Worm (Caenorhabditis elegans) whole organism, L1 larva: Measurements from ENCODE around the gene vglu-2.

Experiments
- C34B4.2 ChIP-seq: sonication (generic microtip); optimal IDR thresholded peaks from 2 replicates; lab custom pipeline; 2017; ENCODE audit warnings: mild to moderate bottlenecking, missing genetic modification characterization, missing compliant biosample characterization
- F16B12.6 ChIP-seq: fragments of 150-350 bp; optimal IDR thresholded peaks from 2 replicates; lab custom pipeline; 2014; ENCODE audit warnings: missing biosample characterization, missing genetic modification characterization
- alr-1 ChIP-seq: fragments of 200-800 bp; sonication (Bioruptor generic); optimal IDR thresholded peaks from 2 replicates; lab custom pipeline; 2018; ENCODE audit warnings: borderline replicate concordance, mild to moderate bottlenecking, missing genetic modification characterization, missing compliant biosample characterization
- ama-1 ChIP-seq: fragments of 150-350 bp; optimal IDR thresholded peaks from 2 replicates; lab custom pipeline; 2014
- ceh-63 ChIP-seq: fragments of 200-800 bp; sonication (Bioruptor generic); optimal IDR thresholded peaks from 2 replicates; lab custom pipeline; 2018; ENCODE audit warnings: mild to moderate bottlenecking, missing genetic modification characterization, missing compliant biosample characterization
- ceh-82 ChIP-seq, 3 experiments: fragments of 150-350 bp in 1 of 3; sonication (generic microtip) in 2 of 3; optimal IDR thresholded peaks; 2 replicates each; lab custom pipeline; 2014 to 2017; ENCODE audit warnings: missing biosample characterization in 3 of 3, missing genetic modification characterization in 3 of 3
- ceh-88 ChIP-seq: fragments of 200-800 bp; sonication (Bioruptor generic); IDR thresholded peaks from 2 replicates; pipeline ENCODE4 v1.3.6; 2022; ENCODE audit warnings: missing genetic modification characterization, missing compliant biosample characterization
- ceh-90 ChIP-seq: sonication (generic microtip); optimal IDR thresholded peaks from 2 replicates; lab custom pipeline; 2016; ENCODE audit warnings: missing genetic modification characterization, missing compliant biosample characterization
- ces-1 ChIP-seq: fragments of 150-350 bp; optimal IDR thresholded peaks from 2 replicates; lab custom pipeline; 2014; ENCODE audit warnings: missing biosample characterization, missing genetic modification reagents, missing genetic modification characterization
- dpl-1 ChIP-seq, 3 experiments: fragments of 150-350 bp in 2 of 3; sonication (generic microtip) in 1 of 3; optimal IDR thresholded peaks; 2 replicates each; lab custom pipeline; 2014 to 2017; ENCODE audit warnings: missing biosample characterization in 3 of 3, missing genetic modification characterization in 3 of 3, missing genetic modification reagents in 3 of 3
- dsc-1 ChIP-seq: sonication (generic microtip); optimal IDR thresholded peaks from 2 replicates; lab custom pipeline; 2016; ENCODE audit warnings: mild to moderate bottlenecking, missing genetic modification characterization, missing compliant biosample characterization
- efl-3 ChIP-seq: fragments of 200-800 bp; sonication (Bioruptor generic); optimal IDR thresholded peaks from 2 replicates; lab custom pipeline; 2018; ENCODE audit warnings: mild to moderate bottlenecking, missing genetic modification characterization, missing compliant biosample characterization
- egl-13 ChIP-seq: sonication (generic microtip); optimal IDR thresholded peaks from 2 replicates; lab custom pipeline; 2016; ENCODE audit warnings: missing genotype, missing genetic modification reagents, missing genetic modification characterization, missing compliant biosample characterization
- egl-27 ChIP-seq, 2 experiments: fragments of 150-350 bp in 1 of 2; sonication (generic microtip); optimal IDR thresholded peaks; 3 replicates each; lab custom pipeline; 2017 to 2018; ENCODE audit warnings: missing biosample characterization in 2 of 2, missing genetic modification characterization in 2 of 2, missing genetic modification reagents in 2 of 2
- fkh-10 ChIP-seq: sonication (generic microtip); optimal IDR thresholded peaks from 2 replicates; lab custom pipeline; 2017; ENCODE audit warnings: missing biosample characterization, missing genetic modification reagents, missing genetic modification characterization
- fkh-4 ChIP-seq: sonication (generic microtip); optimal IDR thresholded peaks from 2 replicates; lab custom pipeline; 2016; ENCODE audit warnings: missing compliant biosample characterization, missing genetic modification characterization, borderline replicate concordance
- fkh-8 ChIP-seq: sonication (generic microtip); optimal IDR thresholded peaks from 2 replicates; lab custom pipeline; 2016; ENCODE audit warnings: mild to moderate bottlenecking, missing genetic modification characterization, missing compliant biosample characterization
- fos-1 ChIP-seq: fragments of 150-350 bp; optimal IDR thresholded peaks from 2 replicates; lab custom pipeline; 2014; ENCODE audit warnings: missing biosample characterization, missing genetic modification characterization
- grh-1 ChIP-seq: fragments of 200-800 bp; sonication (Bioruptor generic); IDR thresholded peaks from 2 replicates; pipeline ENCODE4 v1.3.6; 2022; ENCODE audit warnings: missing genetic modification reagents, missing genetic modification characterization, missing compliant biosample characterization
- hpl-2 ChIP-seq: fragments of 150-350 bp; optimal IDR thresholded peaks from 2 replicates; lab custom pipeline; 2014; ENCODE audit warnings: missing biosample characterization, missing genetic modification reagents, missing genetic modification characterization
- jun-1 ChIP-seq: fragments of 150-350 bp; optimal IDR thresholded peaks from 2 replicates; lab custom pipeline; 2014; ENCODE audit warnings: missing biosample characterization, missing genetic modification reagents, missing genetic modification characterization
- lin-13 ChIP-seq: fragments of 150-350 bp; optimal IDR thresholded peaks from 2 replicates; lab custom pipeline; 2014; ENCODE audit warnings: missing biosample characterization, missing genetic modification reagents, missing genetic modification characterization
- lin-14 ChIP-seq: fragments of 200-800 bp; sonication (Bioruptor generic); optimal IDR thresholded peaks from 2 replicates; lab custom pipeline; 2018; ENCODE audit warnings: mild to moderate bottlenecking, missing genetic modification characterization, moderate library complexity, missing compliant biosample characterization
- lsy-2 ChIP-seq, 2 experiments: fragments of 150-350 bp; optimal IDR thresholded peaks; 2 replicates each; lab custom pipeline; 2014; ENCODE audit warnings: missing biosample characterization in 2 of 2, missing genetic modification characterization in 2 of 2
- mdl-1 ChIP-seq, 2 experiments: fragments of 150-350 bp; optimal IDR thresholded peaks; 2 replicates each; lab custom pipeline; 2014 to 2017; ENCODE audit warnings: missing biosample characterization in 2 of 2, missing genetic modification characterization in 2 of 2, inconsistent platforms in 1 of 2
- nhr-12 ChIP-seq: sonication (generic microtip); optimal IDR thresholded peaks from 2 replicates; lab custom pipeline; 2017; ENCODE audit warnings: missing biosample characterization, missing genetic modification characterization
- nhr-20 ChIP-seq: sonication (generic microtip); optimal IDR thresholded peaks from 2 replicates; lab custom pipeline; 2016; ENCODE audit warnings: mild to moderate bottlenecking, missing genetic modification characterization, missing compliant biosample characterization
- nhr-71 ChIP-seq: sonication (generic microtip); optimal IDR thresholded peaks from 2 replicates; lab custom pipeline; 2016; ENCODE audit warnings: mild to moderate bottlenecking, missing genetic modification characterization, moderate library complexity, missing compliant biosample characterization
- nhr-84 ChIP-seq: sonication (generic microtip); optimal IDR thresholded peaks from 2 replicates; lab custom pipeline; 2017; ENCODE audit warnings: missing biosample characterization, missing genetic modification characterization
- nhr-85 ChIP-seq: sonication (generic microtip); peaks from one replicate; lab custom pipeline; 2016; ENCODE audit warnings: missing genetic modification characterization, inconsistent platforms, missing compliant biosample characterization
- nhr-90 ChIP-seq: sonication (generic microtip); optimal IDR thresholded peaks from 2 replicates; lab custom pipeline; 2016; ENCODE audit warnings: mild to moderate bottlenecking, missing genetic modification characterization, missing compliant biosample characterization; ENCODE audit not compliant: poor library complexity
- pag-3 ChIP-seq: sonication (generic microtip); optimal IDR thresholded peaks from 2 replicates; lab custom pipeline; 2017; ENCODE audit warnings: missing genetic modification characterization, mild to moderate bottlenecking, missing compliant biosample characterization, antibody characterized with exemption, borderline replicate concordance; ENCODE audit not compliant: insufficient read depth
- pqm-1 ChIP-seq: sonication (generic microtip); optimal IDR thresholded peaks from 3 replicates; lab custom pipeline; 2017; ENCODE audit warnings: missing biosample characterization, missing genetic modification characterization
- skn-1 ChIP-seq: fragments of 150-350 bp; optimal IDR thresholded peaks from 2 replicates; lab custom pipeline; 2014; ENCODE audit warnings: missing biosample characterization, missing genetic modification characterization
- snpc-4 ChIP-seq: fragments of 150-350 bp; optimal IDR thresholded peaks from 2 replicates; lab custom pipeline; 2014; ENCODE audit warnings: missing biosample characterization, missing genetic modification characterization
- snu-23 ChIP-seq: sonication (generic microtip); optimal IDR thresholded peaks from 2 replicates; lab custom pipeline; 2016; ENCODE audit warnings: missing genetic modification characterization, missing compliant biosample characterization
- sptf-1 ChIP-seq: fragments of 150-350 bp; optimal IDR thresholded peaks from 2 replicates; lab custom pipeline; 2014; ENCODE audit warnings: missing biosample characterization, missing genetic modification characterization
- sup-37 ChIP-seq: fragments of 200-800 bp; sonication (Bioruptor generic); optimal IDR thresholded peaks from 2 replicates; lab custom pipeline; 2018; ENCODE audit warnings: mild to moderate bottlenecking, missing genetic modification characterization, missing compliant biosample characterization
- tlp-1 ChIP-seq: fragments of 150-350 bp; optimal IDR thresholded peaks from 2 replicates; lab custom pipeline; 2014; ENCODE audit warnings: missing biosample characterization, missing genetic modification characterization
- unc-130 ChIP-seq: fragments of 150-350 bp; optimal IDR thresholded peaks from 2 replicates; lab custom pipeline; 2017; ENCODE audit warnings: missing biosample characterization, missing genetic modification characterization, inconsistent platforms
- unc-62 ChIP-seq: fragments of 150-350 bp; optimal IDR thresholded peaks from 2 replicates; lab custom pipeline; 2014; ENCODE audit warnings: missing biosample characterization, missing genetic modification reagents, missing genetic modification characterization
- unc-86 ChIP-seq: sonication (generic microtip); optimal IDR thresholded peaks from 2 replicates; lab custom pipeline; 2016; ENCODE audit warnings: missing genetic modification characterization, missing compliant biosample characterization
- unc-98 ChIP-seq: fragments of 200-800 bp; sonication (Bioruptor generic); IDR thresholded peaks from 2 replicates; pipeline ENCODE4 v1.3.6; 2022; ENCODE audit warnings: missing genetic modification characterization, missing compliant biosample characterization
- zip-4 ChIP-seq: fragments of 200-800 bp; sonication (Bioruptor generic); optimal IDR thresholded peaks from 2 replicates; lab custom pipeline; 2018; ENCODE audit warnings: mild to moderate bottlenecking, missing genetic modification characterization, moderate library complexity, missing compliant biosample characterization
- ztf-4 ChIP-seq: fragments of 150-350 bp; optimal IDR thresholded peaks from 2 replicates; lab custom pipeline; 2014; ENCODE audit warnings: missing biosample characterization, missing genetic modification characterization

vglu-2 gene

DNA sequence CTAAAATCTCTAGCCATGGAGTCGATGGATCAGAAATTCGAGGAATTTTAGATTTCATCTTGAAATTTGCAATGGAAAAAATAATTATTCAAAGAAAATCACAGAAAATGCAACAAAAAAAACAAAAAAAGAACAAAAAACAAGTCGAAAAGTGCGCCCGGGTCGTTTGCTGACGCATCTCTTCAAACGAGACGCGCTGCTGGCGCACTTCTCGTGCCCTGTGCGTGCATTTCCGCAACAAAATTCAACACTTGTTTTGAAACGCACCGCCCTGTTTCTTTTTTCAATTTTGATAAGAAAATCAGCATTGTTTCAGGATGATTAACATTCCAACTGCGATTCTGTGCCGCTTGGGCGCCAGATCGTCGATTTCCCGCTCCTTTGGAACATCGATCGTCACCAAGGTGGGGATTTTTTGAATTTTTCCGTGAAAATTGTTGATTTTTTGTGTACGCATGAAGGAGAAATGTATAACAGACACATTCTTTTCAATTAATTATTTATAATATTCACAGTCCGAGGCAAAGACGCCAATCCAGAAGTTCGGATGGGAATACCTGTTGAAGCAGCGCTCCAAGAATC is 39.1 kb downstream of the vglu-2 start, which contains the start of the genes jmjd-4 and mev-1 (continued):
- peak; percentile 91 for TF ChIP-seq nhr-90
- peak; percentile 48 for TF ChIP-seq fkh-4
- TF ChIP-seq ces-1 (GFP tag; lab: Kevin White, UChicago): no peak
- peak; percentile 76 for TF ChIP-seq F16B12.6 (tag; lab: Kevin White, UChicago)
- no peak for TF ChIP-seq sptf-1 (tag; lab: Kevin White, UChicago)
- TF ChIP-seq ama-1 (lab: Kevin White, UChicago): no peak
- peak; percentile 38 for TF ChIP-seq ztf-4
- peak; percentile 45; the same call in 1 of the 2 replicates for TF ChIP-seq ceh-88 (GFP tag; lab: Robert Waterston, UW)
- peak; percentile 87 for TF ChIP-seq lin-14 (GFP tag; lab: Kevin White, UChicago)
- no peak for TF ChIP-seq C34B4.2 (tag; lab: Kevin White, UChicago)
- peak; percentile 93 for TF ChIP-seq snu-23
- TF ChIP-seq fkh-8 (tag; lab: Kevin White, UChicago): peak; percentile 78
- peak; percentile 56 for TF ChIP-seq ceh-90 (tag; lab: Kevin White, UChicago)
- TF ChIP-seq fos-1 (tag; lab: Kevin White, UChicago): peak; percentile 72
- TF ChIP-seq unc-98 (GFP tag; lab: Robert Waterston, UW): no peak; the same call in 1 of the 2 replicates
- TF ChIP-seq pag-3 (tag; lab: Kevin White, UChicago): no peak
- TF ChIP-seq skn-1: peak; percentile 86
- peak; percentile 92 for TF ChIP-seq dsc-1 (tag; lab: Kevin White, UChicago)
- TF ChIP-seq ceh-63 (GFP tag; lab: Kevin White, UChicago): no peak
- TF ChIP-seq jun-1: peak; percentile 84
- peak; percentile 79 for TF ChIP-seq lin-13 (GFP tag; lab: Kevin White, UChicago)
- TF ChIP-seq nhr-20: peak; percentile 88
- no peak for TF ChIP-seq hpl-2 (GFP tag; lab: Kevin White, UChicago)
- no peak for TF ChIP-seq nhr-84 (tag; lab: Kevin White, UChicago)
- peak; percentile 30 for TF ChIP-seq pqm-1
- TF ChIP-seq egl-27 (tag; optimal IDR thresholded peaks at IDR 0.05; lab: Kevin White, UChicago): no peak
- no peak for TF ChIP-seq tlp-1 (tag; lab: Kevin White, UChicago)
- TF ChIP-seq alr-1 (tag; lab: Kevin White, UChicago): no peak
- no peak for TF ChIP-seq efl-3 (GFP tag; lab: Kevin White, UChicago)
- TF ChIP-seq mdl-1 (tag; optimal IDR thresholded peaks at IDR 0.05; lab: Kevin White, UChicago): peak in 1 of 2 experiments; percentile 77
- TF ChIP-seq ceh-82 (tag; optimal IDR thresholded peaks at IDR 0.05; lab: Kevin White, UChicago): peak; percentile 81 to 92 (median 91)
- TF ChIP-seq dpl-1 (GFP tag; optimal IDR thresholded peaks at IDR 0.05; lab: Kevin White, UChicago): peak; percentile 84 to 87 (median 86)
- peak; percentile 90 to 93 for TF ChIP-seq lsy-2 (tag; optimal IDR thresholded peaks at IDR 0.05; lab: Kevin White, UChicago)
- TF ChIP-seq snpc-4: peak; percentile 82
- TF ChIP-seq unc-62 (GFP tag; lab: Kevin White, UChicago): no peak
- TF ChIP-seq egl-13 (tag; lab: Kevin White, UChicago): peak; percentile 63
- peak; percentile 93 for TF ChIP-seq nhr-71
- peak; percentile 90 for TF ChIP-seq grh-1 (GFP tag; lab: Robert Waterston, UW)
- peak; percentile 10 for TF ChIP-seq fkh-10
- TF ChIP-seq nhr-85 (tag; lab: Kevin White, UChicago): peak; percentile 98

DNA sequence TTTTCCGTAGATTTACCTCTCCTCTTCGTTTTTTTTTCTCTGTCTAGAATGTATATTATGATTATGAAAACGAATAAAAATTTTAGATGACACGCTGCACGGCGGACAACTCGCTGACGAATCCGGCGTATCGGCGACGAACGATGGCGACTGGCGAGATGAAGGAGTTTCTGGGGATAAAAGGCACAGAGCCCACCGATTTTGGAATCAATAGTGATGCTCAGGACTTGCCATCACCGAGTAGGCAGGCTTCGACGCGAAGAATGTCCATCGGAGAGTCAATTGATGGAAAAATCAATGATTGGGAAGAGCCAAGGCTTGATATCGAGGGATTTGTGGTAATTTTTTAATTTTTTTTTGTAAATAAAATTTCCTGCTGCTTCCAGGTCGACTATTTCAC is 40.1 kb downstream of the vglu-2 start, which contains the start of gene ced-9:
TSS of gene ced-9 (plus strand) at position 87 of the 400 bp plus-strand sequence.
- no peak for TF ChIP-seq unc-86 (tag; lab: Kevin White, UChicago)
- TF ChIP-seq hpl-2 (GFP tag; lab: Kevin White, UChicago): no peak
- no peak for TF ChIP-seq ceh-82 (tag; optimal IDR thresholded peaks at IDR 0.05; lab: Kevin White, UChicago)
- TF ChIP-seq unc-98 (GFP tag; lab: Robert Waterston, UW): no peak
- TF ChIP-seq pag-3 (tag; lab: Kevin White, UChicago): no peak
- no peak for TF ChIP-seq jun-1
- no peak for TF ChIP-seq nhr-12 (tag; lab: Kevin White, UChicago)
- TF ChIP-seq unc-130: no peak
- no peak for TF ChIP-seq skn-1
- no peak for TF ChIP-seq sup-37 (GFP tag; lab: Kevin White, UChicago)
- no peak for TF ChIP-seq zip-4 (GFP tag; lab: Kevin White, UChicago)
- TF ChIP-seq lin-13 (GFP tag; lab: Kevin White, UChicago): no peak
- no peak for TF ChIP-seq unc-62 (GFP tag; lab: Kevin White, UChicago)
